Fruit fly (Drosophila melanogaster) whole organism, adult: ENCODE measurements around the gene Tbc1d22.

Source experiments
- CG7045 ChIP-seq: fragments of 200-800 bp; sonication (Bioruptor generic); optimal IDR thresholded peaks from 2 replicates; lab custom pipeline; 2017; ENCODE audit warnings: missing biosample characterization, mild to moderate bottlenecking, missing genetic modification characterization
- Crg-1 ChIP-seq: fragments of 200-800 bp; sonication (Bioruptor generic); optimal IDR thresholded peaks from 2 replicates; lab custom pipeline; 2016; ENCODE audit warnings: missing biosample characterization, missing genetic modification characterization
- pad ChIP-seq: fragments of 200-800 bp; sonication (Bioruptor generic); optimal IDR thresholded peaks from 3 replicates; lab custom pipeline; 2017; ENCODE audit warnings: missing biosample characterization, missing genetic modification characterization, mild to moderate bottlenecking, moderate library complexity, missing genetic modification reagents

DNA sequence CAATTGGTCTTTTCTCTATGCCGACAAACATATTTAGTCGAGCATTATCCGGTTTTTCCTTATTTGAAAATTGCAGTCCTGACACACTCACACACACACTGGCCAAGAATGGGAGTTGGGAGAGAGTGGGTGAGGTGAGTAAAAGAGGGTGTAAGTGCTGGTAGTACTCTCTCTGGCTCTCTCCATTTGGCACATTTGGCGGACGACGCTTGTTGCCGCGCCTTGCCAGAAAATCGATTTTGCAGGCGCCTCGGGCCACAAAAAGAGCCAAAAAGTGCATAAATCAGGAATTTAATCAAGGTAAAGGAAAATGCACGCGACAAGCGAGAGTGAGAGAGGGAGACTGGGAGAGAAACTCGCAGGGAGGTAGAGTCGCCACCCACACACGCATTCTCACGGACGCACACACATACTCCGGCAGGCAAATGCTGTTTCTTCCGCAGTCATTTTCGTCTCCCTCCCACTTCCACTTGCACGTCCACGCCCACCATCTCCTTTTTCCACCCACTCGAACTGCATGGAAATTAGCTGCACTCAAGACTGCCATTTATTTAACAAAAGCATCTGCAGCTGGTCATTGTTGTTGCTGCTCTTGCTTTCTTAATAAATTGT is 5.4 kb upstream of the Tbc1d22 start:
- TF ChIP-seq CG7045 (no peak), Crg-1 (no peak), pad (GFP tag; lab: Kevin White, UChicago) (no peak)
